Worm (Caenorhabditis elegans): ENCODE results near the gene W03B1.3.

ce11 chrIV:4284020-4284419 lies 52.0 kb downstream of the W03B1.3 start, which contains the start of gene F15E6.6:
- no peak for TF ChIP-seq snpc-4 (tag; optimal IDR thresholded peaks at IDR 0.05)
- no peak for TF ChIP-seq blmp-1 (tag; optimal IDR thresholded peaks at IDR 0.05)
- no peak for TF ChIP-seq ztf-11 (tag; optimal IDR thresholded peaks at IDR 0.05)
- TF ChIP-seq flh-1 (GFP tag; optimal IDR thresholded peaks at IDR 0.05) = no peak
- TF ChIP-seq ham-2 (GFP tag; optimal IDR thresholded peaks at IDR 0.05) = no peak
- no peak for TF ChIP-seq lsy-2 (tag; optimal IDR thresholded peaks at IDR 0.05)
- no peak for TF ChIP-seq sptf-1 (tag; optimal IDR thresholded peaks at IDR 0.05)
- TF ChIP-seq pha-4 (tag; optimal IDR thresholded peaks at IDR 0.05) = no peak
- no peak for TF ChIP-seq nhr-28 (tag; optimal IDR thresholded peaks at IDR 0.05)
- no peak for TF ChIP-seq ces-1 (GFP tag; optimal IDR thresholded peaks at IDR 0.05)
- TF ChIP-seq nhr-12 (tag; optimal IDR thresholded peaks at IDR 0.05) = no peak

Data from whole organism, mixed stage, embryonic.